Fruit fly (Drosophila melanogaster): ENCODE data around the gene CG13901.
A peak's percentile ranks its signal among the peaks of the same experiment; 100 is the strongest.

Gene CG13901

DNA sequence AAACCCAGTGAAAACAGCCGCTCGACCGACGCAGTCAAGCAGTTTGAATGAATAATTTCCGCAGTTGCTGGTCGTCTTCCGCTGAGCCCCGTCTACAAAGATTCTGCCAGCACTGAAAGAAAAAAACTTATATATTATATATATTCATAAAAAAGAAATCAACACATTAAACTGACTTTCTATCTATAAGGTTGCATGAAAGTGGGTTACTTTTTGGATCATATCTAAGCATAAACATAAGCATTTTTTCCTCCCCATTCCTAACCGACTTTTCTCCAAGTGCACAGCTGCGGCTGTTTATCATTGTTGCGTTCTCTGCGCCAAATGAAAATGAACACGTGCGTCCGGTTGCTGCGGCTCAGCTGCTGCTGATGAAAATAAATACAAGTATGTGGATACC lies 17.3 kb downstream of the CG13901 start (continued):
- no peak for TF ChIP-seq stwl (tag; optimal IDR thresholded peaks at IDR 0.05)
- TF ChIP-seq pzg (GFP tag; optimal IDR thresholded peaks at IDR 0.05), result no peak
- TF ChIP-seq Dll (GFP tag; IDR thresholded peaks at IDR 0.05; ENCODE audit: partially characterized antibody), result no peak
- peak; percentile 58 for TF ChIP-seq CG10209 (GFP tag; optimal IDR thresholded peaks at IDR 0.05)
- TF ChIP-seq CG18262 (tag; optimal IDR thresholded peaks at IDR 0.05), result peak; percentile 71
- TF ChIP-seq pho (GFP tag; optimal IDR thresholded peaks at IDR 0.05), result no peak
- peak; percentile 60 for TF ChIP-seq CG10462 (GFP tag; optimal IDR thresholded peaks at IDR 0.05)
- no peak for TF ChIP-seq Tbp (GFP tag; optimal IDR thresholded peaks at IDR 0.05)
- TF ChIP-seq Rfx (GFP tag; IDR thresholded peaks at IDR 0.05), result peak; percentile 70
- no peak for TF ChIP-seq hth (optimal IDR thresholded peaks at IDR 0.05)
- no peak for TF ChIP-seq tup (GFP tag; optimal IDR thresholded peaks at IDR 0.05)
- TF ChIP-seq CG31441 (GFP tag; IDR thresholded peaks at IDR 0.05), result peak; percentile 86
- peak; percentile 74 for TF ChIP-seq CG10979 (tag; optimal IDR thresholded peaks at IDR 0.05)
- TF ChIP-seq tin (GFP tag; optimal IDR thresholded peaks at IDR 0.05), result peak; percentile 63
- no peak for TF ChIP-seq Opbp (GFP tag; IDR thresholded peaks at IDR 0.05; ENCODE audit: partially characterized antibody)
- TF ChIP-seq CG3838 (GFP tag; optimal IDR thresholded peaks at IDR 0.05), result no peak
- TF ChIP-seq CG12219 (GFP tag; optimal IDR thresholded peaks at IDR 0.05), result peak; percentile 61
- peak; percentile 78 for TF ChIP-seq CG7839 (tag; optimal IDR thresholded peaks at IDR 0.05)
- peak; percentile 63 for TF ChIP-seq Rx (GFP tag; IDR thresholded peaks at IDR 0.05)
- TF ChIP-seq peb (GFP tag; IDR thresholded peaks at IDR 0.05), result peak; percentile 40; the same call in 1 of the 2 replicates
- TF ChIP-seq onecut (GFP tag; IDR thresholded peaks at IDR 0.05), result peak; percentile 76
- peak; percentile 65 for TF ChIP-seq Fer3 (tag; optimal IDR thresholded peaks at IDR 0.05)
- peak; percentile 68; the same call in 1 of the 2 replicates for TF ChIP-seq Atf6 (GFP tag; IDR thresholded peaks at IDR 0.05)
- no peak for TF ChIP-seq pb (GFP tag; optimal IDR thresholded peaks at IDR 0.05)
- peak; percentile 28 for TF ChIP-seq CG6854 (GFP tag; optimal IDR thresholded peaks at IDR 0.05)
- no peak for TF ChIP-seq grn (GFP tag; optimal IDR thresholded peaks at IDR 0.05)
- peak; percentile 81 for TF ChIP-seq Sox102F (GFP tag; optimal IDR thresholded peaks at IDR 0.05)
- TF ChIP-seq NfI (GFP tag; optimal IDR thresholded peaks at IDR 0.05), result peak; percentile 50
- no peak for TF ChIP-seq yki (optimal IDR thresholded peaks at IDR 0.05)
- no peak for TF ChIP-seq CG16813 (GFP tag; IDR thresholded peaks at IDR 0.05; ENCODE audit: partially characterized antibody)
- TF ChIP-seq CG6765 (GFP tag; optimal IDR thresholded peaks at IDR 0.05), result no peak
- peak; percentile 79 for TF ChIP-seq unpg (GFP tag; optimal IDR thresholded peaks at IDR 0.05)
- peak; percentile 66 for TF ChIP-seq CG6813 (GFP tag; optimal IDR thresholded peaks at IDR 0.05)
- peak; percentile 63 for TF ChIP-seq CG3407 (GFP tag; optimal IDR thresholded peaks at IDR 0.05)
- peak; percentile 12 for TF ChIP-seq CG12071 (GFP tag; optimal IDR thresholded peaks at IDR 0.05)
- peak; percentile 56; the same call in 1 of the 2 replicates for TF ChIP-seq gsb (GFP tag; IDR thresholded peaks at IDR 0.05)
- TF ChIP-seq mld (GFP tag; IDR thresholded peaks at IDR 0.05; ENCODE audit: partially characterized antibody), result no peak
- no peak for TF ChIP-seq CG42726 (GFP tag; IDR thresholded peaks at IDR 0.05; ENCODE audit: partially characterized antibody)
- peak; percentile 75 for TF ChIP-seq CG32772 (GFP tag; IDR thresholded peaks at IDR 0.05)
- TF ChIP-seq ab (GFP tag; optimal IDR thresholded peaks at IDR 0.05), result no peak
- TF ChIP-seq inv (GFP tag; IDR thresholded peaks at IDR 0.05; ENCODE audit: partially characterized antibody), result no peak
- TF ChIP-seq CG3847 (GFP tag; IDR thresholded peaks at IDR 0.05), result peak; percentile 67; the same call in 1 of the 2 replicates
- TF ChIP-seq Doc2 (GFP tag; IDR thresholded peaks at IDR 0.05), result no peak
- TF ChIP-seq disco-r (GFP tag; optimal IDR thresholded peaks at IDR 0.05), result no peak
- TF ChIP-seq gcm (GFP tag; optimal IDR thresholded peaks at IDR 0.05), result peak; percentile 73
- peak; percentile 46 for TF ChIP-seq CG18764 (GFP tag; optimal IDR thresholded peaks at IDR 0.05)
- peak in 1 of 3 experiments; percentile 29 for TF ChIP-seq lola (GFP tag; optimal IDR thresholded peaks at IDR 0.05)
- TF ChIP-seq CG13287 (GFP tag; IDR thresholded peaks at IDR 0.05; ENCODE audit: partially characterized antibody), result no peak
- TF ChIP-seq CG9215 (GFP tag; IDR thresholded peaks at IDR 0.05), result peak; percentile 53
- TF ChIP-seq CG4360 (GFP tag; IDR thresholded peaks at IDR 0.05), result 0 out of 2 replicates have a peak, but pooled peaks have one; percentile 24
- no peak for TF ChIP-seq CG7928 (GFP tag; optimal IDR thresholded peaks at IDR 0.05)

Data from whole organism, embryonic.